Worm (Caenorhabditis elegans) whole organism, L1 larva: ENCODE results near the gene cct-2.

Source experiments
- egl-13 ChIP-seq: sonication (generic microtip); optimal IDR thresholded peaks from 2 replicates; lab custom pipeline; 2016; ENCODE audit warnings: missing genotype, missing genetic modification reagents, missing genetic modification characterization, missing compliant biosample characterization
- fkh-10 ChIP-seq: sonication (generic microtip); optimal IDR thresholded peaks from 2 replicates; lab custom pipeline; 2017; ENCODE audit warnings: missing biosample characterization, missing genetic modification reagents, missing genetic modification characterization
- fos-1 ChIP-seq: fragments of 150-350 bp; optimal IDR thresholded peaks from 2 replicates; lab custom pipeline; 2014; ENCODE audit warnings: missing biosample characterization, missing genetic modification characterization
- lsy-2 ChIP-seq, 2 experiments: fragments of 150-350 bp; optimal IDR thresholded peaks; 2 replicates each; lab custom pipeline; 2014; ENCODE audit warnings: missing biosample characterization in 2 of 2, missing genetic modification characterization in 2 of 2
- mdl-1 ChIP-seq, 2 experiments: fragments of 150-350 bp; optimal IDR thresholded peaks; 2 replicates each; lab custom pipeline; 2014 to 2017; ENCODE audit warnings: missing biosample characterization in 2 of 2, missing genetic modification characterization in 2 of 2, inconsistent platforms in 1 of 2
- snpc-4 ChIP-seq: fragments of 150-350 bp; optimal IDR thresholded peaks from 2 replicates; lab custom pipeline; 2014; ENCODE audit warnings: missing biosample characterization, missing genetic modification characterization
- unc-86 ChIP-seq: sonication (generic microtip); optimal IDR thresholded peaks from 2 replicates; lab custom pipeline; 2016; ENCODE audit warnings: missing genetic modification characterization, missing compliant biosample characterization
- ztf-11 ChIP-seq, 2 experiments: sonication (generic microtip); optimal IDR thresholded peaks; 2 replicates each; lab custom pipeline; 2016 to 2017; ENCODE audit warnings: missing genetic modification characterization in 2 of 2, missing biosample characterization in 1 of 2, missing compliant biosample characterization in 1 of 2

DNA sequence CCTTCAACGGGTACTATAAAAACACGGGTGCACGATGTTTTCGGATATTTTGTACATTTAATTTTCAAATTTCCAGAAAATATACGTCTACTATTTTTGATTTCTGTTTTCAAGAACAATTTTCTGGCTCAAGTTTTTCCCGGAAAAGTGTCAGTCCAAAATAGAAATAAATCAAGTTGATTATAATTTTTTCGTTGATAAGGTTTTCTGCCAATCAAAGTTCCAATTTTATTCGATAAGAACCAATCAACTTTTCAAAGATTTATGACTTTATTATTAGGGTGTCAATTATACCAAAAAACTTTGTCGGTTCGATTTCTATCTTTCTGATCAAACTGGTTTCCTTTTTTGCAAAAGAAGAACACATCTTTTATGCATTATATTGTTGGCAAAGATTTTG, 12.9 kb upstream of the cct-2 start:
- no peak for TF ChIP-seq snpc-4 (tag; lab: Kevin White, UChicago)
- no peak for TF ChIP-seq fkh-10 (GFP tag; lab: Kevin White, UChicago)
- no peak for TF ChIP-seq mdl-1 (tag; optimal IDR thresholded peaks at IDR 0.05; lab: Kevin White, UChicago)
- no peak for TF ChIP-seq fos-1 (tag; lab: Kevin White, UChicago)
- TF ChIP-seq unc-86 = no peak
- no peak for TF ChIP-seq ztf-11 (tag; optimal IDR thresholded peaks at IDR 0.05; lab: Kevin White, UChicago)
- no peak for TF ChIP-seq lsy-2 (tag; optimal IDR thresholded peaks at IDR 0.05; lab: Kevin White, UChicago)
- TF ChIP-seq egl-13 (tag; lab: Kevin White, UChicago) = no peak
